Worm (Caenorhabditis elegans): Measurements from ENCODE around the gene citk-1.
A peak's percentile ranks its signal among the peaks of the same experiment; 100 is the strongest.

The citk-1 gene

ce11 chrII:13939531-13939930, 30.8 kb downstream of the citk-1 start, which contains the start of gene W07G1.1:
Gene W07G1.1 (minus strand): TSS chrII:13939631.
- no peak for TF ChIP-seq nhr-25 (tag; optimal IDR thresholded peaks at IDR 0.05; ENCODE audit: borderline replicate concordance, insufficient read depth)
- no peak for TF ChIP-seq gei-8 (GFP tag; optimal IDR thresholded peaks at IDR 0.05)
- no peak for TF ChIP-seq lin-39 (tag; optimal IDR thresholded peaks at IDR 0.05)
- no peak for TF ChIP-seq nhr-11 (tag; optimal IDR thresholded peaks at IDR 0.05)
- no peak for TF ChIP-seq Y105C5A.15 (GFP tag; IDR thresholded peaks at IDR 0.05)
- peak in 1 of 2 experiments; percentile 15 for TF ChIP-seq unc-62 (GFP tag; optimal IDR thresholded peaks at IDR 0.05 in 1 of 2)
- TF ChIP-seq unc-62 (tag; optimal IDR thresholded peaks at IDR 0.05), result no peak
- TF ChIP-seq ZK546.5 (tag; optimal IDR thresholded peaks at IDR 0.05), result no peak

DNA sequence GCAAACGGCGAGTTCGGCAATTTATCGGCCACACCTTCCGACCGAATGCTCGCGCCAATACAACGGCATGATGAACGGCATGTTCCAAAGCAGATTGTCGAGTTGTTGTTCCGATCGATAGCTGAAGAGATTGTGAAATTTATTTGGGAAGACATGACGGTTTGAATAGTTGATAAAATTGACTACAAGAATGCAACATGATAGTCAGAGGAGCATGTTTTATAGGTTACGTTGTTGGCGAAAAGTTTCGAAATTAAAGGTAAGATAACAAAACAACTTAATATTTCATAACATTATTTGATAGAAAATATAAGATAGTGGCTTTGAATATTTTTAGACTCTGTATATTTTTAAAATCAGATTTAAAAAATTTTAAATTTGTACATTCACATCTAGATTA, 36.8 kb downstream of the citk-1 start:
- no peak for TF ChIP-seq R02D3.7 (tag; optimal IDR thresholded peaks at IDR 0.05)
- peak; percentile 55; the same call in 1 of the 2 replicates for TF ChIP-seq php-3 (GFP tag; IDR thresholded peaks at IDR 0.05)
- TF ChIP-seq nhr-28 (tag; optimal IDR thresholded peaks at IDR 0.05), result peak; percentile 2
- peak; percentile 24 for TF ChIP-seq dve-1 (tag; optimal IDR thresholded peaks at IDR 0.05; ENCODE audit: insufficient read depth)
- TF ChIP-seq pqm-1 (tag; optimal IDR thresholded peaks at IDR 0.05), result peak; percentile 59
- no peak for TF ChIP-seq daf-16 (GFP tag; optimal IDR thresholded peaks at IDR 0.05)
- peak; percentile 38 for TF ChIP-seq daf-16 (tag; optimal IDR thresholded peaks at IDR 0.05)
- TF ChIP-seq hmg-1.1 (GFP tag; IDR thresholded peaks at IDR 0.05), result no peak

ce11 chrII:13946455-13947093, 37.9 kb downstream of the citk-1 start:
- TF ChIP-seq lin-38 (GFP tag; IDR thresholded peaks at IDR 0.05), result peak; percentile 37; the same call in 1 of the 2 replicates

ce11 chrII:13949290-13949689, 40.6 kb downstream of the citk-1 start, which contains the start of gene sre-44:
Gene sre-44 (plus strand): TSS chrII:13949590.
- TF ChIP-seq mdt-29 (GFP tag; IDR thresholded peaks at IDR 0.05) (no peak), ceh-44 (GFP tag; IDR thresholded peaks at IDR 0.05) (no peak), F49E8.2 (tag; optimal IDR thresholded peaks at IDR 0.05; ENCODE audit: borderline replicate concordance) (no peak), dmd-8 (GFP tag; IDR thresholded peaks at IDR 0.05) (no peak), gei-8 (GFP tag; optimal IDR thresholded peaks at IDR 0.05) (no peak), madf-9 (GFP tag; conservative IDR thresholded peaks at IDR 0.05) (no peak), unc-62 (GFP tag; optimal IDR thresholded peaks at IDR 0.05 in 1 of 2) (no peak), unc-62 (tag; optimal IDR thresholded peaks at IDR 0.05) (no peak), fos-1 (tag; optimal IDR thresholded peaks at IDR 0.05) (no peak), T20F7.1 (GFP tag; optimal IDR thresholded peaks at IDR 0.05) (no peak), mxl-3 (GFP tag; optimal IDR thresholded peaks at IDR 0.05) (no peak), nhr-42 (GFP tag; IDR thresholded peaks at IDR 0.05) (no peak), T26A8.4 (GFP tag; IDR thresholded peaks at IDR 0.05) (no peak), daf-16 (GFP tag; optimal IDR thresholded peaks at IDR 0.05) (no peak), daf-16 (tag; optimal IDR thresholded peaks at IDR 0.05) (no peak), ZK337.2 (GFP tag; IDR thresholded peaks at IDR 0.05) (no peak), snpc-1.2 (GFP tag; IDR thresholded peaks at IDR 0.05) (no peak), ceh-62 (tag; optimal IDR thresholded peaks at IDR 0.05) (no peak), rbr-2 (tag; optimal IDR thresholded peaks at IDR 0.05) (no peak), jun-1 (tag; optimal IDR thresholded peaks at IDR 0.05) (no peak)

DNA sequence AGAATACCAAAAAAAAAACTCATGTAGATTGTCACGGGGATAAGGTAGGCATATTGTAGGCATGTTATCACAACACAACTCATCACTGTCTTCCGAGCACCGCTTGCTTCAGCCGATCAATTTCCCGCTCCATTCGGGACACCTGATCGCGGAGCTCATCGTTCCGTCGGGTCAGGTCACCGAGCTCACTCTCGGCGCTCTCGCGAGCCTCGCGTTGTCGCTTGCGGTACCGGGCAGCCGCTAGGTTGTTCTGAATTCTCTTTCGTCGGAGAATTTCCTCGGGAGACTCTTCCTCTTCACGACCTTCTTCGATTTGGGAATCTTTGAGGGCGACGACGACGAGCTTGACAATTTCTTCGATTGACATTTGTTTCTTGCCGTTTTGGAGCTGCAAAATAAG, 43.3 kb downstream of the citk-1 start:
- 0 out of 2 replicates have a peak, but pooled peaks have one; percentile 56 for TF ChIP-seq egl-43 (GFP tag; IDR thresholded peaks at IDR 0.05)
- TF ChIP-seq set-16 (GFP tag; IDR thresholded peaks at IDR 0.05), result peak; percentile 94
- no peak for TF ChIP-seq ctbp-1 (GFP tag; IDR thresholded peaks at IDR 0.05)

All from whole organism, L4 larva.